Fruit fly (Drosophila melanogaster) whole organism, wandering third instar larva: ENCODE results near the gene Pcyt1.

ENCODE experiments used
- Abd-B ChIP-seq: fragments of >200 bp; optimal IDR thresholded peaks from 2 replicates; lab custom pipeline; 2017; ENCODE audit warnings: missing biosample characterization, missing genetic modification characterization
- CG32264 ChIP-seq: fragments of 200-800 bp; sonication (Bioruptor generic); optimal IDR thresholded peaks from 2 replicates; lab custom pipeline; 2016; ENCODE audit warnings: missing biosample characterization, missing genetic modification characterization
- Myc ChIP-seq: fragments of >200 bp; optimal IDR thresholded peaks from 2 replicates; lab custom pipeline; 2017
- brk ChIP-seq: fragments of 200-800 bp; sonication (Bioruptor generic); optimal IDR thresholded peaks from 2 replicates; lab custom pipeline; 2016; ENCODE audit warnings: missing biosample characterization, mild to moderate bottlenecking, missing genetic modification characterization
- usp ChIP-seq: fragments of >200 bp; optimal IDR thresholded peaks from 2 replicates; lab custom pipeline; 2017; ENCODE audit warnings: missing biosample characterization, missing genetic modification characterization
- woc ChIP-seq: sonication (Bioruptor generic); optimal IDR thresholded peaks from 2 replicates; lab custom pipeline; 2016; ENCODE audit warnings: missing biosample characterization, mild to moderate bottlenecking, missing genetic modification characterization

DNA sequence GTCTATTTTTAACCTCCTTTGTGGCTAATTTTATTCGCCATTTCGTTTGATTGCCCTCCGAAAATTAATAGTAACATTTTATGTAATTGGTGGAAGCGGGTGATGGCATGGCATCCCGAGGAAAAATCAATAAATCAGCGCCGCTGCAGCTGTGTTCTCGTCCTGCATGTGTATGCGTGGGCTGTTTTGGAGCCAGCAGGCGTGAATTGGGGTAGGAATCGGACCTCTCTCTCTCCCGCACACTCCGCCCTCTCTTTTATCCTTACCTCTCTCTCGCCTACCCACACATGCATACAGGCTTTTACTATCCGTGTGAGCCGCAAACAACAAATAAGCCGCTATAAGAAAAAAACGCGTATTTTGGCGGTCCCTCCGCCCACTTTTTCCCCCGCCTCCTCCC lies 31.4 kb downstream of the Pcyt1 start:
- no peak for TF ChIP-seq Myc
- no peak for TF ChIP-seq usp (GFP tag; lab: Kevin White, UChicago)
- TF ChIP-seq woc (GFP tag; lab: Kevin White, UChicago) = no peak
- no peak for TF ChIP-seq CG32264 (GFP tag; lab: Kevin White, UChicago)
- no peak for TF ChIP-seq Abd-B (GFP tag; lab: Kevin White, UChicago)
- no peak for TF ChIP-seq brk (GFP tag; lab: Kevin White, UChicago)
